Fruit fly (Drosophila melanogaster): Measurements from ENCODE around the gene frtz.

dm6 chr2L:1672111-1672718, 43.4 kb downstream of the frtz start:
- TF ChIP-seq CG8478 (optimal IDR thresholded peaks at IDR 0.05) (no peak), CTCF (optimal IDR thresholded peaks at IDR 0.05) (no peak)

Data from S2 (cell line).